Worm (Caenorhabditis elegans): ENCODE data around the gene Y116A8C.467.

DNA sequence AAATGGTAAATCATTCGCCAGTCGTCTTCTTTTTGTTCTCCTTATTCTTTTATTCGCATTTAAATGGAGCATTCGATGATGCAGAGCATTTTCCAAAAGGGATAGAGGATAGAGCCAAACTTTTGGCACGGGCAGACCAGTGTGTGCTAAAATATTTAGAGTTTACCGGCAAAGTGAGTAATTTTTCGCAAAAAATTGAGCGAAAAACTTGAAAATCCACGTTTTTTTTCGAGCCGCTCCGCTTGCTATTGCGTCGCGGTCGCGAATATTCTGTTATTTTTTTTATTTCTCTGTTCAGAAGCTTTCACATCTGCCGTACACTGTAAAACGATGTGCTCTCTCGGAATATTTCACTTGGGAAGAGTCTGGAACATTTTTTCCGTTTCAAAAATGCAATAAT is 25.2 kb upstream of the Y116A8C.467 start, which contains the start of gene Y116A8C.43:
- TF ChIP-seq pha-4 (tag; optimal IDR thresholded peaks at IDR 0.05) (no peak), F57A8.1 (GFP tag; optimal IDR thresholded peaks at IDR 0.05) (no peak)
